Fruit fly (Drosophila melanogaster): ENCODE results near the gene Nup205.
A peak's percentile ranks its signal among the peaks of the same experiment; 100 is the strongest.

DNA sequence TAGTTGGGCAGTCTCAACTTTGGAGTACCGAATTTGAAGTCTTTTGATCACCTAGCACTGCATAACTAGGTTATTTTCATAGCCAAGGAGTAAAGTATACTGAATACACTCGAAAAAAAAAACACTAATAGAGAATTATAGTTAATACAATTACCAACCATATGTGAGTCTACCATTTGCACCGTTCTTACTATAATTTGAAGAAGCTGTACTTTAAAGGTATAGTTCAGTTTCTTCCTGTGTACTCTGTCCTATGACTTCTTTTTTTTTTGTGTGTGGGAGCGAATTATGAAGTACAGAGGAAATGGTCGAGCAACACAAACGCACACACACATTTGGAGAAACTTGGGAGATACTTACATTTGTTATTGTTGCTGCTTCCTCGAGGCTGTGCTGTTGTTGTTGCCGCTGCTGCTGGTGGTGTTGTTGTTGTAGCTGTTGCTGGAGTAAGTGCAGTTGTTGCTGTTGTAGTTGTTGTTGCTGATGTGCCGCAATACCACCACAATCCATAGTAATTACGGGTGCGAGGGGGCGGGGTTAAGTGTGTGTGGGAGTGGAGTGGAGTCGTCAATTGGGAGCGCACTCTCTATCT is 1.4 kb upstream of the Nup205 start:
- TF ChIP-seq tj (GFP tag; optimal IDR thresholded peaks at IDR 0.05) (no peak), CG12768 (GFP tag; optimal IDR thresholded peaks at IDR 0.05) (no peak), CG5204 (GFP tag; optimal IDR thresholded peaks at IDR 0.05) (no peak), Mnt (GFP tag; optimal IDR thresholded peaks at IDR 0.05) (no peak), Clk (GFP tag; optimal IDR thresholded peaks at IDR 0.05) (no peak), toe (GFP tag; optimal IDR thresholded peaks at IDR 0.05) (no peak), CG14711 (tag; optimal IDR thresholded peaks at IDR 0.05) (peak; percentile 49), cnc (optimal IDR thresholded peaks at IDR 0.05) (no peak), kay (GFP tag; ENCODE audit: borderline replicate concordance) (no peak), ovo (GFP tag; optimal IDR thresholded peaks at IDR 0.05) (no peak), pad (GFP tag; optimal IDR thresholded peaks at IDR 0.05) (no peak), CG7045 (GFP tag; optimal IDR thresholded peaks at IDR 0.05) (no peak), Crg-1 (GFP tag; optimal IDR thresholded peaks at IDR 0.05) (no peak), bab1 (GFP tag; optimal IDR thresholded peaks at IDR 0.05) (peak; percentile 30)

All from whole organism, adult.